Worm (Caenorhabditis elegans): Measurements from ENCODE around the gene srxa-19.

srxa-19 gene

DNA sequence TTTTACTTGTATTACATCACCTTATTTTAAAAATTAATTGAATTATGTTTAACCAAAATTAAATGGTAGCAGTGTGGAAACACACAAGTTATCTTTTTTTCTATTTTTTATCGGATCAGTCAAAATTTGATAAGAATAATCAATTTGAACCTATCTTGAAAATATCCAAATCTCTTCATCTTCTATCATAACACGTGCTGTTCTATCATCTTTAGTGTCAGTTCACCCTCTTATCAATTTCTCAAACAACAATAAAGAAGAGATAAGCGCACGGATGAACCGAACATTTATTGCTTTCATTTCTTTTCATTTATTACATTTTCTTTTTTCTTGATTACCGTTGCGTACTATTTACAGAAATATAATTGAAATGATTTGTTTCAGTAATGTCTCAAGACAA lies 35.5 kb downstream of the srxa-19 start, which contains the start of gene R04B5.5 (continued):
- no peak for TF ChIP-seq dmd-8 (GFP tag; IDR thresholded peaks at IDR 0.05)
- TF ChIP-seq hmg-1.1 (GFP tag; IDR thresholded peaks at IDR 0.05), result no peak
- no peak for TF ChIP-seq vab-7 (GFP tag; IDR thresholded peaks at IDR 0.05)
- 0 out of 2 replicates have a peak, but pooled peaks have one; percentile 46 for TF ChIP-seq tra-1 (GFP tag; IDR thresholded peaks at IDR 0.05)
- no peak for TF ChIP-seq F26F4.8 (GFP tag; conservative IDR thresholded peaks at IDR 0.05)
- no peak for TF ChIP-seq lin-1 (GFP tag; IDR thresholded peaks at IDR 0.05)
- peak in 1 of 2 experiments; percentile 33 for TF ChIP-seq lsy-2 (tag; optimal IDR thresholded peaks at IDR 0.05)
- TF ChIP-seq ZK546.5 (tag; optimal IDR thresholded peaks at IDR 0.05), result no peak
- TF ChIP-seq dve-1 (tag; optimal IDR thresholded peaks at IDR 0.05; ENCODE audit: insufficient read depth), result peak; percentile 98
- TF ChIP-seq ctbp-1 (GFP tag; IDR thresholded peaks at IDR 0.05), result no peak
- TF ChIP-seq egl-43 (GFP tag; IDR thresholded peaks at IDR 0.05), result no peak
- TF ChIP-seq ceh-82 (tag; optimal IDR thresholded peaks at IDR 0.05), result no peak
- TF ChIP-seq T20F7.1 (GFP tag; optimal IDR thresholded peaks at IDR 0.05), result peak; percentile 8
- TF ChIP-seq unc-62 (GFP tag; optimal IDR thresholded peaks at IDR 0.05 in 1 of 2), result no peak
- no peak for TF ChIP-seq unc-62 (tag; optimal IDR thresholded peaks at IDR 0.05)
- no peak for TF ChIP-seq tag-97 (GFP tag; IDR thresholded peaks at IDR 0.05)
- TF ChIP-seq Y5F2A.4 (GFP tag; optimal IDR thresholded peaks at IDR 0.05), result no peak
- TF ChIP-seq zip-2 (tag; optimal IDR thresholded peaks at IDR 0.05), result no peak
- peak; percentile 89 for TF ChIP-seq nhr-77 (tag; optimal IDR thresholded peaks at IDR 0.05)
- no peak for TF ChIP-seq hif-1 (tag; optimal IDR thresholded peaks at IDR 0.05)
- peak; percentile 24 for TF ChIP-seq nhr-11 (tag; optimal IDR thresholded peaks at IDR 0.05)
- no peak for TF ChIP-seq daf-16 (GFP tag; optimal IDR thresholded peaks at IDR 0.05)
- peak; percentile 70 for TF ChIP-seq daf-16 (tag; optimal IDR thresholded peaks at IDR 0.05)
- no peak for TF ChIP-seq nhr-237 (tag; optimal IDR thresholded peaks at IDR 0.05)
- TF ChIP-seq rbr-2 (tag; optimal IDR thresholded peaks at IDR 0.05), result no peak
- no peak for TF ChIP-seq lin-13 (GFP tag; optimal IDR thresholded peaks at IDR 0.05)
- no peak for TF ChIP-seq aly-2 (tag; optimal IDR thresholded peaks at IDR 0.05)
- TF ChIP-seq F49E8.2 (tag; optimal IDR thresholded peaks at IDR 0.05; ENCODE audit: borderline replicate concordance), result no peak
- TF ChIP-seq fkh-10 (GFP tag; optimal IDR thresholded peaks at IDR 0.05), result no peak
- no peak for TF ChIP-seq R02D3.7 (tag; optimal IDR thresholded peaks at IDR 0.05)
- peak; percentile 13 for TF ChIP-seq mep-1 (tag; optimal IDR thresholded peaks at IDR 0.05)
- no peak for TF ChIP-seq nhr-111 (GFP tag; optimal IDR thresholded peaks at IDR 0.05)
- no peak for TF ChIP-seq ces-1 (GFP tag; optimal IDR thresholded peaks at IDR 0.05)
- no peak for TF ChIP-seq sdz-12 (GFP tag; optimal IDR thresholded peaks at IDR 0.05)
- TF ChIP-seq set-16 (GFP tag; IDR thresholded peaks at IDR 0.05), result no peak
- TF ChIP-seq nhr-41 (GFP tag; IDR thresholded peaks at IDR 0.05), result no peak
- TF ChIP-seq madf-5 (GFP tag; IDR thresholded peaks at IDR 0.05), result no peak
- peak; percentile 49 for TF ChIP-seq nhr-48 (tag; optimal IDR thresholded peaks at IDR 0.05)
- no peak for TF ChIP-seq ceh-32 (tag; optimal IDR thresholded peaks at IDR 0.05; ENCODE audit: poor library complexity)
- peak; percentile 67 for TF ChIP-seq dmd-6 (GFP tag; IDR thresholded peaks at IDR 0.05)
- TF ChIP-seq lin-39 (tag; optimal IDR thresholded peaks at IDR 0.05), result no peak
- TF ChIP-seq mes-2 (tag; optimal IDR thresholded peaks at IDR 0.05; ENCODE audit: poor library complexity, severe bottlenecking), result no peak
- TF ChIP-seq ceh-44 (GFP tag; IDR thresholded peaks at IDR 0.05), result no peak
- no peak for TF ChIP-seq Y75B8A.6 (GFP tag; IDR thresholded peaks at IDR 0.05)
- peak; percentile 85 for TF ChIP-seq nhr-10 (tag; optimal IDR thresholded peaks at IDR 0.05)
- TF ChIP-seq skn-1 (tag; optimal IDR thresholded peaks at IDR 0.05), result no peak
- TF ChIP-seq nhr-6 (tag; optimal IDR thresholded peaks at IDR 0.05), result peak; percentile 2
- peak; percentile 37 for TF ChIP-seq pqm-1 (tag; optimal IDR thresholded peaks at IDR 0.05)
- peak; percentile 89 for TF ChIP-seq php-3 (GFP tag; IDR thresholded peaks at IDR 0.05)
- TF ChIP-seq daf-19 (GFP tag; conservative IDR thresholded peaks at IDR 0.05), result no peak
- peak; percentile 46 for TF ChIP-seq ztf-7 (tag; optimal IDR thresholded peaks at IDR 0.05)
- TF ChIP-seq fos-1 (tag; optimal IDR thresholded peaks at IDR 0.05), result no peak
- no peak for TF ChIP-seq duxl-1 (tag; optimal IDR thresholded peaks at IDR 0.05; ENCODE audit: poor library complexity)
